Fruit fly (Drosophila melanogaster) whole organism, prepupa: ENCODE measurements around the gene Mst84B.

Source experiments
- CG10631 ChIP-seq: fragments of 200-800 bp; sonication (Bioruptor generic); optimal IDR thresholded peaks from 2 replicates; lab custom pipeline; 2016; ENCODE audit warnings: missing biosample characterization, missing genetic modification characterization
- CG10669 ChIP-seq: fragments of 200-800 bp; sonication (Bioruptor generic); optimal IDR thresholded peaks from 3 replicates; lab custom pipeline; 2018; ENCODE audit warnings: missing biosample characterization, mild to moderate bottlenecking, missing genetic modification characterization, moderate library complexity
- CG6808 ChIP-seq: fragments of 200-800 bp; sonication (Bioruptor generic); optimal IDR thresholded peaks from 3 replicates; lab custom pipeline; 2017; ENCODE audit warnings: missing biosample characterization, missing genetic modification characterization, mild to moderate bottlenecking, moderate library complexity, missing genetic modification reagents
- CG6854 ChIP-seq: fragments of 200-800 bp; sonication (Bioruptor generic); optimal IDR thresholded peaks from 2 replicates; lab custom pipeline; 2017; ENCODE audit warnings: missing biosample characterization, mild to moderate bottlenecking, missing genetic modification characterization
- Hr39 ChIP-seq: fragments of 200-800 bp; sonication (Bioruptor generic); optimal IDR thresholded peaks from 2 replicates; lab custom pipeline; 2016; ENCODE audit warnings: missing biosample characterization, missing genetic modification characterization
- Sox102F ChIP-seq: fragments of 200-800 bp; sonication (Bioruptor generic); optimal IDR thresholded peaks from 2 replicates; lab custom pipeline; 2016; ENCODE audit warnings: missing biosample characterization, mild to moderate bottlenecking, missing genetic modification characterization
- acj6 ChIP-seq: fragments of 200-800 bp; sonication (Bioruptor generic); optimal IDR thresholded peaks from 3 replicates; lab custom pipeline; 2016; ENCODE audit warnings: missing biosample characterization, missing genetic modification characterization
- cyc ChIP-seq: fragments of 200-800 bp; sonication (Bioruptor generic); optimal IDR thresholded peaks from 3 replicates; lab custom pipeline; 2016; ENCODE audit warnings: missing biosample characterization, missing genetic modification characterization
- dac ChIP-seq: fragments of 200-800 bp; sonication (Bioruptor generic); optimal IDR thresholded peaks from 2 replicates; lab custom pipeline; 2017; ENCODE audit warnings: missing biosample characterization, mild to moderate bottlenecking, missing genetic modification characterization
- esn ChIP-seq: fragments of 200-800 bp; sonication (Bioruptor generic); optimal IDR thresholded peaks from 2 replicates; lab custom pipeline; 2016; ENCODE audit warnings: missing biosample characterization, mild to moderate bottlenecking, missing genetic modification characterization, moderate library complexity
- fd85E ChIP-seq: fragments of 200-800 bp; sonication (Bioruptor generic); optimal IDR thresholded peaks from 3 replicates; lab custom pipeline; 2016; ENCODE audit warnings: missing biosample characterization, missing genetic modification characterization
- salr ChIP-seq, 2 experiments: fragments of 200-800 bp; sonication (Bioruptor generic); optimal IDR thresholded peaks; 3 replicates each; lab custom pipeline; 2016 to 2018; ENCODE audit warnings: missing biosample characterization in 2 of 2, missing genetic modification characterization in 2 of 2, mild to moderate bottlenecking in 1 of 2

dm6 chr3R:7105503-7106164 lies 43.7 kb downstream of the Mst84B start:
- no peak for TF ChIP-seq CG10631 (GFP tag; lab: Kevin White, UChicago)
- TF ChIP-seq esn (GFP tag; lab: Kevin White, UChicago) = no peak
- no peak for TF ChIP-seq fd85E (GFP tag; lab: Kevin White, UChicago)
- no peak for TF ChIP-seq salr (GFP tag; optimal IDR thresholded peaks at IDR 0.05; lab: Kevin White, UChicago)
- no peak for TF ChIP-seq CG10669 (GFP tag; lab: Kevin White, UChicago)
- no peak for TF ChIP-seq acj6 (GFP tag; lab: Kevin White, UChicago)
- TF ChIP-seq Sox102F (GFP tag; lab: Kevin White, UChicago) = no peak
- no peak for TF ChIP-seq CG6808 (GFP tag; lab: Kevin White, UChicago)
- no peak for TF ChIP-seq cyc (GFP tag; lab: Kevin White, UChicago)
- TF ChIP-seq dac (GFP tag; lab: Kevin White, UChicago) = no peak
- no peak for TF ChIP-seq Hr39 (GFP tag; lab: Kevin White, UChicago)
- no peak for TF ChIP-seq CG6854 (GFP tag; lab: Kevin White, UChicago)
